Fruit fly (Drosophila melanogaster) whole organism, embryonic: Measurements from ENCODE around the gene RhoGDI.
A peak's percentile ranks its signal among the peaks of the same experiment; 100 is the strongest.

Source experiments
- Antp ChIP-seq: fragments of 200-800 bp; sonication (Bioruptor generic); optimal IDR thresholded peaks from 3 replicates; lab custom pipeline; 2016; ENCODE audit warnings: missing biosample characterization, missing genetic modification characterization
- B-H1 ChIP-seq: fragments of 200-800 bp; sonication (Bioruptor generic); IDR thresholded peaks from 3 replicates; pipeline ENCODE4 v1.3.6; 2022; ENCODE audit warnings: missing biosample characterization, missing genetic modification characterization
- CG11085 ChIP-seq: fragments of 200-800 bp; sonication (Bioruptor generic); IDR thresholded peaks from 2 replicates; pipeline ENCODE4 v1.3.6; 2022; ENCODE audit warnings: missing biosample characterization, missing genetic modification characterization
- CG11093 ChIP-seq: fragments of 200-800 bp; sonication (Bioruptor generic); IDR thresholded peaks from 3 replicates; pipeline ENCODE4 v1.3.6; 2022; ENCODE audit warnings: missing biosample characterization, missing genetic modification characterization
- CG11560 ChIP-seq: fragments of 200-800 bp; sonication (Bioruptor generic); IDR thresholded peaks from 3 replicates; pipeline ENCODE4 v1.3.6; 2022; ENCODE audit warnings: missing biosample characterization, missing genetic modification characterization
- CG12071 ChIP-seq: fragments of 200-800 bp; sonication (Bioruptor generic); optimal IDR thresholded peaks from 3 replicates; lab custom pipeline; 2018; ENCODE audit warnings: missing biosample characterization, mild to moderate bottlenecking, missing genetic modification characterization
- CG12219 ChIP-seq: fragments of 200-800 bp; sonication (Bioruptor generic); optimal IDR thresholded peaks from 3 replicates; lab custom pipeline; 2018; ENCODE audit warnings: missing biosample characterization, mild to moderate bottlenecking, missing genetic modification characterization
- CG13424 ChIP-seq: fragments of 200-800 bp; sonication (Bioruptor generic); optimal IDR thresholded peaks from 2 replicates; lab custom pipeline; 2019; ENCODE audit warnings: missing biosample characterization, mild to moderate bottlenecking, missing genetic modification characterization, moderate library complexity
- CG14014 ChIP-seq: fragments of 200-800 bp; sonication (Bioruptor generic); IDR thresholded peaks from 2 replicates; pipeline ENCODE4 v1.3.6; 2022; ENCODE audit warnings: missing biosample characterization, missing genetic modification characterization
- CG14860 ChIP-seq: fragments of 200-800 bp; sonication (Bioruptor generic); IDR thresholded peaks from 3 replicates; pipeline ENCODE4 v1.3.6; 2022; ENCODE audit warnings: missing biosample characterization, missing genetic modification characterization; ENCODE audit not compliant: partially characterized antibody
- CG15514 ChIP-seq: fragments of 200-800 bp; sonication (Bioruptor generic); optimal IDR thresholded peaks from 3 replicates; lab custom pipeline; 2017; ENCODE audit warnings: missing biosample characterization, missing genetic modification characterization, mild to moderate bottlenecking, moderate library complexity, missing genetic modification reagents
- CG1602 ChIP-seq: fragments of 200-800 bp; sonication (Bioruptor generic); optimal IDR thresholded peaks from 3 replicates; lab custom pipeline; 2016; ENCODE audit warnings: missing biosample characterization, missing genetic modification characterization
- CG17829 ChIP-seq: fragments of 200-800 bp; optimal IDR thresholded peaks from 2 replicates; lab custom pipeline; 2019; ENCODE audit warnings: missing biosample characterization, mild to moderate bottlenecking, missing genetic modification characterization, moderate library complexity
- CG18476 ChIP-seq: fragments of 200-800 bp; sonication (Bioruptor generic); optimal IDR thresholded peaks from 2 replicates; lab custom pipeline; 2016; ENCODE audit warnings: missing biosample characterization, mild to moderate bottlenecking, missing genetic modification characterization
- CG18619 ChIP-seq: fragments of 200-800 bp; sonication (Bioruptor generic); optimal IDR thresholded peaks from 3 replicates; lab custom pipeline; 2017; ENCODE audit warnings: missing biosample characterization, mild to moderate bottlenecking, missing genetic modification characterization
- CG18764 ChIP-seq: fragments of 200-800 bp; sonication (Bioruptor generic); optimal IDR thresholded peaks from 3 replicates; lab custom pipeline; 2016; ENCODE audit warnings: missing biosample characterization, missing genetic modification characterization
- CG2678 ChIP-seq: fragments of 200-800 bp; sonication (Bioruptor generic); optimal IDR thresholded peaks from 3 replicates; lab custom pipeline; 2019; ENCODE audit warnings: missing biosample characterization, mild to moderate bottlenecking, missing genetic modification characterization, moderate library complexity
- CG2712 ChIP-seq: fragments of 200-800 bp; optimal IDR thresholded peaks from 3 replicates; lab custom pipeline; 2019; ENCODE audit warnings: missing biosample characterization, mild to moderate bottlenecking, missing genetic modification characterization, moderate library complexity
- CG30431 ChIP-seq: fragments of 200-800 bp; sonication (Bioruptor generic); optimal IDR thresholded peaks from 2 replicates; lab custom pipeline; 2017; ENCODE audit warnings: missing biosample characterization, missing genetic modification characterization
- CG3281 ChIP-seq: fragments of 200-800 bp; sonication (Bioruptor generic); optimal IDR thresholded peaks from 3 replicates; lab custom pipeline; 2017; ENCODE audit warnings: missing biosample characterization, mild to moderate bottlenecking, missing genetic modification characterization
- CG33213 ChIP-seq: fragments of 200-800 bp; sonication (Bioruptor generic); optimal IDR thresholded peaks from 3 replicates; lab custom pipeline; 2016; ENCODE audit warnings: missing biosample characterization, missing genetic modification characterization
- CG3407 ChIP-seq: fragments of 200-800 bp; sonication (Bioruptor generic); optimal IDR thresholded peaks from 2 replicates; lab custom pipeline; 2018; ENCODE audit warnings: missing biosample characterization, mild to moderate bottlenecking, missing genetic modification characterization
- CG4328 ChIP-seq: fragments of 200-800 bp; sonication (Bioruptor generic); optimal IDR thresholded peaks from 3 replicates; lab custom pipeline; 2017; ENCODE audit warnings: missing biosample characterization, missing genetic modification reagents, missing genetic modification characterization
- CG6654 ChIP-seq: fragments of 200-800 bp; sonication (Bioruptor generic); optimal IDR thresholded peaks from 2 replicates; lab custom pipeline; 2017; ENCODE audit warnings: missing biosample characterization, mild to moderate bottlenecking, missing genetic modification characterization
- CG8290 ChIP-seq, 3 experiments: fragments of 200-800 bp; sonication (Bioruptor generic); optimal IDR thresholded peaks; 2 replicates each; lab custom pipeline; 2016 to 2019; ENCODE audit warnings: missing biosample characterization in 3 of 3, missing genetic modification characterization in 3 of 3, mild to moderate bottlenecking in 2 of 3, moderate library complexity in 1 of 3
- CG9876 ChIP-seq: fragments of 200-800 bp; sonication (Bioruptor generic); optimal IDR thresholded peaks from 2 replicates; lab custom pipeline; 2016; ENCODE audit warnings: missing biosample characterization, missing genetic modification characterization
- Dbx ChIP-seq: fragments of 200-800 bp; sonication (Bioruptor generic); IDR thresholded peaks from 3 replicates; pipeline ENCODE4 v1.3.6; 2022; ENCODE audit warnings: missing biosample characterization, missing genetic modification characterization
- Elba2 ChIP-seq: fragments of 200-800 bp; sonication (Bioruptor generic); optimal IDR thresholded peaks from 3 replicates; lab custom pipeline; 2016; ENCODE audit warnings: missing biosample characterization, missing genetic modification characterization
- HLHmδ ChIP-seq: fragments of 200-800 bp; sonication (Bioruptor generic); optimal IDR thresholded peaks from 2 replicates; lab custom pipeline; 2018; ENCODE audit warnings: missing biosample characterization, mild to moderate bottlenecking, missing genetic modification characterization, moderate library complexity
- Lim3 ChIP-seq: fragments of 200-800 bp; sonication (Bioruptor generic); IDR thresholded peaks from 2 replicates; pipeline ENCODE4 v1.3.6; 2022; ENCODE audit warnings: missing biosample characterization, missing genetic modification characterization
- Mrtf ChIP-seq: fragments of 200-800 bp; sonication (Bioruptor generic); IDR thresholded peaks from 3 replicates; pipeline ENCODE4 v1.3.6; 2022; ENCODE audit warnings: missing biosample characterization, missing genetic modification characterization
- NK7.1 ChIP-seq: fragments of 200-800 bp; sonication (Bioruptor generic); optimal IDR thresholded peaks from 3 replicates; lab custom pipeline; 2016; ENCODE audit warnings: missing biosample characterization, missing genetic modification characterization
- Nf-YB ChIP-seq: fragments of 200-800 bp; sonication (Bioruptor generic); optimal IDR thresholded peaks from 3 replicates; lab custom pipeline; 2019; ENCODE audit warnings: missing biosample characterization, mild to moderate bottlenecking, missing genetic modification characterization, moderate library complexity
- Optix ChIP-seq: fragments of 200-800 bp; sonication (Bioruptor generic); IDR thresholded peaks from 3 replicates; pipeline ENCODE4 v1.3.6; 2022; ENCODE audit warnings: missing biosample characterization, missing genetic modification characterization
- Six4 ChIP-seq: fragments of 200-800 bp; sonication (Bioruptor generic); optimal IDR thresholded peaks from 2 replicates; lab custom pipeline; 2016; ENCODE audit warnings: missing biosample characterization, missing genetic modification characterization
- Spps ChIP-seq: fragments of 200-800 bp; sonication (Bioruptor generic); optimal IDR thresholded peaks from 2 replicates; lab custom pipeline; 2018; ENCODE audit warnings: missing biosample characterization, mild to moderate bottlenecking, missing genetic modification characterization
- Xbp1 ChIP-seq: fragments of 200-800 bp; sonication (Bioruptor generic); optimal IDR thresholded peaks from 3 replicates; lab custom pipeline; 2016; ENCODE audit warnings: missing biosample characterization, mild to moderate bottlenecking, missing genetic modification characterization
- Xrp1 ChIP-seq: fragments of 200-800 bp; sonication (Bioruptor generic); IDR thresholded peaks from 2 replicates; pipeline ENCODE4 v1.3.6; 2022; ENCODE audit warnings: missing biosample characterization, missing genetic modification characterization
- ap ChIP-seq: fragments of 200-800 bp; sonication (Bioruptor generic); IDR thresholded peaks from 2 replicates; pipeline ENCODE4 v1.3.6; 2022; ENCODE audit warnings: missing biosample characterization, missing genetic modification characterization
- btn ChIP-seq: fragments of 200-800 bp; sonication (Bioruptor generic); optimal IDR thresholded peaks from 2 replicates; lab custom pipeline; 2016; ENCODE audit warnings: missing biosample characterization, missing genetic modification characterization
- dmrt11E ChIP-seq: fragments of 200-800 bp; sonication (Bioruptor generic); optimal IDR thresholded peaks from 3 replicates; lab custom pipeline; 2018; ENCODE audit warnings: missing biosample characterization, mild to moderate bottlenecking, missing genetic modification characterization, moderate library complexity
- fd102C ChIP-seq: fragments of 200-800 bp; sonication (Bioruptor generic); optimal IDR thresholded peaks from 2 replicates; lab custom pipeline; 2018; ENCODE audit warnings: missing biosample characterization, mild to moderate bottlenecking, missing genetic modification characterization, moderate library complexity
- grn ChIP-seq: fragments of 200-800 bp; sonication (Bioruptor generic); optimal IDR thresholded peaks from 3 replicates; lab custom pipeline; 2017; ENCODE audit warnings: missing biosample characterization, missing genetic modification characterization
- insv ChIP-seq, 2 experiments: fragments of 200-800 bp; sonication (Bioruptor generic); optimal IDR thresholded peaks; 3 replicates each; lab custom pipeline; 2016 to 2018; ENCODE audit warnings: missing biosample characterization in 2 of 2, missing genetic modification characterization in 2 of 2
- nmo ChIP-seq: fragments of 200-800 bp; sonication (Bioruptor generic); optimal IDR thresholded peaks from 2 replicates; lab custom pipeline; 2018; ENCODE audit warnings: missing biosample characterization, mild to moderate bottlenecking, missing genetic modification characterization, moderate library complexity
- scrt ChIP-seq: fragments of 200-800 bp; sonication (Bioruptor generic); optimal IDR thresholded peaks from 2 replicates; lab custom pipeline; 2018; ENCODE audit warnings: missing biosample characterization, mild to moderate bottlenecking, missing genetic modification characterization, moderate library complexity
- toy ChIP-seq: fragments of 200-800 bp; sonication (Bioruptor generic); IDR thresholded peaks from 2 replicates; pipeline ENCODE4 v1.3.6; 2022; ENCODE audit warnings: missing biosample characterization, missing genetic modification characterization
- twi ChIP-seq: fragments of 200-800 bp; optimal IDR thresholded peaks from 2 replicates; lab custom pipeline; 2019; ENCODE audit warnings: missing biosample characterization, mild to moderate bottlenecking, missing genetic modification characterization, moderate library complexity
- tx ChIP-seq: fragments of 200-800 bp; sonication (Bioruptor generic); optimal IDR thresholded peaks from 2 replicates; lab custom pipeline; 2016; ENCODE audit warnings: missing biosample characterization, missing genetic modification characterization
- vvl ChIP-seq: fragments of 200-800 bp; sonication (Bioruptor generic); IDR thresholded peaks from 2 replicates; pipeline ENCODE4 v1.3.6; 2022; ENCODE audit warnings: missing biosample characterization, missing genetic modification characterization
- wdn ChIP-seq: fragments of 200-800 bp; sonication (Bioruptor generic); IDR thresholded peaks from 2 replicates; pipeline ENCODE4 v1.3.6; 2022; ENCODE audit warnings: missing biosample characterization, missing genetic modification characterization

Gene RhoGDI

DNA sequence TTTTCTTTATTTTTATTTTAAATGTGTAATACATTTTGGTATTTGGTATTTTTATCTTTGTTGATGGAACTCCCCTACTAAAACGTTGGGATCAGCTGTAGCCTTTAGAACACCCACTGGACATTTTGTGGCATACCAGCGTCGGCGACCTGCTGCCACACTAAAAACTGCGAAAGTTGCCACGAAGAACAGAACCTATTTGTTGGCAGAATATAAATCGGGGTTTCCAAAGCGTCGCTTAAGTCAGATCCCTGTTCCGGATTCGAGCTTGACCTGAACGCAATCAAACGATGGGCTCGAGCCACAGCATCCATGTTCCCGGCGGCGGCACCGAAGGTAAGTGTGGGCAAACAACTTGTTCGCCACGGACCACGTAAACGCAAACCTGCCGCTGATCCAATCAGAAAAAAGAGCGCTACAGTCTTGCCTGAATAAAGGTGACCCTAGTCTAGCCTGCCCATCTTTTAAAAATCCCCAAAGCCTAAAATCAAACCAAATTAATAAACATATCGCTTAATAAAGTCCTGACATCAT lies 3.7 kb upstream of the RhoGDI start, which contains the start of gene Grasp65 (continued):
- TF ChIP-seq Mrtf (GFP tag; lab: Robert Waterston, UW): no peak
- no peak for TF ChIP-seq CG11085 (GFP tag; lab: Robert Waterston, UW)
- no peak for TF ChIP-seq CG12219 (GFP tag; lab: Kevin White, UChicago)
- no peak for TF ChIP-seq CG3281 (GFP tag; lab: Kevin White, UChicago)
- no peak for TF ChIP-seq CG30431 (GFP tag; lab: Kevin White, UChicago)
- no peak for TF ChIP-seq HLHmδ (GFP tag; lab: Kevin White, UChicago)
- TF ChIP-seq nmo (GFP tag; lab: Kevin White, UChicago): no peak
- TF ChIP-seq CG9876: no peak
- no peak for TF ChIP-seq dmrt11E
- no peak for TF ChIP-seq vvl (GFP tag; lab: Robert Waterston, UW)
- no peak for TF ChIP-seq CG14860 (GFP tag; lab: Robert Waterston, UW)
- no peak for TF ChIP-seq Dbx (GFP tag; lab: Robert Waterston, UW)
- no peak for TF ChIP-seq twi (tag; lab: Kevin White, UChicago)
- TF ChIP-seq CG13424 (tag; lab: Kevin White, UChicago): peak; percentile 17
- TF ChIP-seq fd102C (GFP tag; lab: Kevin White, UChicago): no peak
- TF ChIP-seq CG2712: peak; percentile 63
- no peak for TF ChIP-seq CG33213 (GFP tag; lab: Kevin White, UChicago)
- no peak for TF ChIP-seq Antp (GFP tag; lab: Kevin White, UChicago)
- no peak for TF ChIP-seq Optix (GFP tag; lab: Robert Waterston, UW)
- TF ChIP-seq Xrp1: peak; percentile 17; the same call in 1 of the 2 replicates
- no peak for TF ChIP-seq tx (GFP tag; lab: Kevin White, UChicago)
- TF ChIP-seq CG15514 (GFP tag; lab: Kevin White, UChicago): peak; percentile 39
- TF ChIP-seq grn (GFP tag; lab: Kevin White, UChicago): no peak
- no peak for TF ChIP-seq CG1602 (GFP tag; lab: Kevin White, UChicago)
- TF ChIP-seq CG18619 (GFP tag; lab: Kevin White, UChicago): no peak
- no peak for TF ChIP-seq CG14014 (GFP tag; lab: Robert Waterston, UW)
- no peak for TF ChIP-seq CG8290 (GFP tag; optimal IDR thresholded peaks at IDR 0.05; lab: Kevin White, UChicago)
- peak in 1 of 2 experiments; percentile 16 for TF ChIP-seq CG8290 (tag; optimal IDR thresholded peaks at IDR 0.05; lab: Kevin White, UChicago)
- TF ChIP-seq CG6654 (GFP tag; lab: Kevin White, UChicago): no peak
- TF ChIP-seq CG17829 (tag; lab: Kevin White, UChicago): peak; percentile 30
- TF ChIP-seq Lim3: no peak
- TF ChIP-seq NK7.1 (GFP tag; lab: Kevin White, UChicago): no peak
- TF ChIP-seq CG4328 (GFP tag; lab: Kevin White, UChicago): no peak
- no peak for TF ChIP-seq CG11093 (GFP tag; lab: Robert Waterston, UW)
- no peak for TF ChIP-seq CG12071 (GFP tag; lab: Kevin White, UChicago)
- no peak for TF ChIP-seq CG18476 (GFP tag; lab: Kevin White, UChicago)
- TF ChIP-seq ap: no peak
- TF ChIP-seq B-H1 (GFP tag; lab: Robert Waterston, UW): no peak
- TF ChIP-seq Elba2 (GFP tag; lab: Kevin White, UChicago): peak; percentile 55
- TF ChIP-seq wdn (GFP tag; lab: Robert Waterston, UW): no peak
- TF ChIP-seq CG2678 (tag; lab: Kevin White, UChicago): peak; percentile 21
- TF ChIP-seq CG3407: no peak
- no peak for TF ChIP-seq CG11560 (tag; lab: Robert Waterston, UW)
- TF ChIP-seq CG18764: no peak
- TF ChIP-seq insv (GFP tag; optimal IDR thresholded peaks at IDR 0.05; lab: Kevin White, UChicago): peak; percentile 63 to 92
- no peak for TF ChIP-seq toy
- TF ChIP-seq scrt (GFP tag; lab: Kevin White, UChicago): no peak
- TF ChIP-seq Xbp1: no peak
- no peak for TF ChIP-seq btn (GFP tag; lab: Kevin White, UChicago)
- peak; percentile 55 for TF ChIP-seq Nf-YB
- no peak for TF ChIP-seq Six4 (GFP tag; lab: Kevin White, UChicago)
- no peak for TF ChIP-seq Spps (tag; lab: Kevin White, UChicago)
